Fruit fly (Drosophila melanogaster) whole organism, wandering third instar larva: ENCODE measurements around the gene Fum3.

ENCODE experiments used
- Abd-B ChIP-seq: fragments of >200 bp; optimal IDR thresholded peaks from 2 replicates; lab custom pipeline; 2017; ENCODE audit warnings: missing biosample characterization, missing genetic modification characterization
- CG32264 ChIP-seq: fragments of 200-800 bp; sonication (Bioruptor generic); optimal IDR thresholded peaks from 2 replicates; lab custom pipeline; 2016; ENCODE audit warnings: missing biosample characterization, missing genetic modification characterization
- CG9705 ChIP-seq: fragments of 200-800 bp; sonication (Bioruptor generic); optimal IDR thresholded peaks from 2 replicates; lab custom pipeline; 2018; ENCODE audit warnings: missing biosample characterization, mild to moderate bottlenecking, missing genetic modification characterization
- CrebA ChIP-seq: fragments of 200-800 bp; sonication (Bioruptor generic); optimal IDR thresholded peaks from 2 replicates; lab custom pipeline; 2016; ENCODE audit warnings: missing biosample characterization, mild to moderate bottlenecking, missing genetic modification characterization, borderline replicate concordance
- Dfd ChIP-seq: fragments of >200 bp; optimal IDR thresholded peaks from 2 replicates; lab custom pipeline; 2017; ENCODE audit warnings: missing biosample characterization, missing genetic modification characterization
- Dif ChIP-seq: fragments of 200-275, 200-300 bp; sonication (Bioruptor generic); optimal IDR thresholded peaks from 2 replicates; lab custom pipeline; 2018; ENCODE audit warnings: missing biosample characterization, missing genetic modification characterization; ENCODE audit not compliant: partially characterized antibody
- GATAd ChIP-seq: sonication (Bioruptor generic); optimal IDR thresholded peaks from 2 replicates; lab custom pipeline; 2016; ENCODE audit warnings: missing biosample characterization, missing genetic modification characterization
- HLH106 ChIP-seq: fragments of 200-800 bp; optimal IDR thresholded peaks from 3 replicates; lab custom pipeline; 2019; ENCODE audit warnings: missing biosample characterization, mild to moderate bottlenecking, missing genetic modification characterization, moderate library complexity
- Hr78 ChIP-seq: fragments of >200 bp; optimal IDR thresholded peaks from 2 replicates; lab custom pipeline; 2017; ENCODE audit warnings: missing biosample characterization, missing genetic modification characterization
- Hr83 ChIP-seq: fragments of 200-300 bp; sonication (Bioruptor generic); optimal IDR thresholded peaks from 2 replicates; lab custom pipeline; 2016; ENCODE audit warnings: missing biosample characterization, mild to moderate bottlenecking, missing genetic modification characterization, moderate library complexity; ENCODE audit not compliant: poor library complexity, severe bottlenecking
- Jra ChIP-seq: sonication (Bioruptor generic); optimal IDR thresholded peaks from 2 replicates; lab custom pipeline; 2016; ENCODE audit warnings: missing biosample characterization, missing genetic modification characterization
- Myc ChIP-seq: fragments of >200 bp; optimal IDR thresholded peaks from 2 replicates; lab custom pipeline; 2017
- OdsH ChIP-seq: fragments of 200-800 bp; sonication (Bioruptor generic); optimal IDR thresholded peaks from 2 replicates; lab custom pipeline; 2016; ENCODE audit warnings: missing biosample characterization, mild to moderate bottlenecking, missing genetic modification characterization
- Rel ChIP-seq, 2 experiments: fragments of 200-800 bp; sonication (Bioruptor generic) in 1 of 2; optimal IDR thresholded peaks; 2 replicates in 1 of 2; 3 replicates in 1 of 2; lab custom pipeline; 2016 to 2019; ENCODE audit warnings: mild to moderate bottlenecking in 2 of 2, missing biosample characterization in 2 of 2, missing genetic modification characterization in 2 of 2, moderate library complexity in 1 of 2
- Sp1 ChIP-seq: fragments of 200-800 bp; sonication (Bioruptor generic); optimal IDR thresholded peaks from 3 replicates; lab custom pipeline; 2019; ENCODE audit warnings: missing biosample characterization, mild to moderate bottlenecking, missing genetic modification characterization, moderate library complexity
- Vsx2 ChIP-seq: fragments of 200-300, 225-300 bp; sonication (Bioruptor generic); optimal IDR thresholded peaks from 2 replicates; lab custom pipeline; 2018; ENCODE audit warnings: missing biosample characterization, missing genetic modification characterization; ENCODE audit not compliant: partially characterized antibody
- br ChIP-seq: fragments of 200-800 bp; sonication (Bioruptor generic); optimal IDR thresholded peaks from 2 replicates; lab custom pipeline; 2016; ENCODE audit warnings: missing biosample characterization, missing genetic modification characterization
- brk ChIP-seq: fragments of 200-800 bp; sonication (Bioruptor generic); optimal IDR thresholded peaks from 2 replicates; lab custom pipeline; 2016; ENCODE audit warnings: missing biosample characterization, mild to moderate bottlenecking, missing genetic modification characterization
- dl ChIP-seq, 2 experiments: fragments of 175-275, 200-275 bp in 1 of 2; fragments of 200-275 bp in 1 of 2; sonication (Bioruptor generic); optimal IDR thresholded peaks; lab custom pipeline; 2018; ENCODE audit warnings: mild to moderate bottlenecking in 2 of 2, missing biosample characterization in 2 of 2, missing genetic modification characterization in 2 of 2, moderate library complexity in 2 of 2; ENCODE audit not compliant: partially characterized antibody in 2 of 2, insufficient read depth in 1 of 2
- dmrt93B ChIP-seq: fragments of 200-800 bp; sonication (Bioruptor generic); optimal IDR thresholded peaks from 2 replicates; lab custom pipeline; 2018; ENCODE audit warnings: missing biosample characterization, mild to moderate bottlenecking, missing genetic modification characterization
- dsf ChIP-seq: sonication (Bioruptor generic); optimal IDR thresholded peaks from 2 replicates; lab custom pipeline; 2016; ENCODE audit warnings: missing biosample characterization, missing genetic modification characterization, borderline replicate concordance
- ey ChIP-seq: fragments of 200-800 bp; sonication (Bioruptor generic); optimal IDR thresholded peaks from 2 replicates; lab custom pipeline; 2016; ENCODE audit warnings: missing biosample characterization, missing genetic modification characterization
- foxo ChIP-seq, 2 experiments: fragments of 200-800 bp; sonication (Bioruptor generic); optimal IDR thresholded peaks; 2 replicates in 1 of 2; 3 replicates in 1 of 2; lab custom pipeline; 2016 to 2017; ENCODE audit warnings: missing biosample characterization in 2 of 2, missing genetic modification characterization in 2 of 2
- fru ChIP-seq: fragments of 200-800 bp; sonication (Bioruptor generic); optimal IDR thresholded peaks from 3 replicates; lab custom pipeline; 2016; ENCODE audit warnings: missing biosample characterization, mild to moderate bottlenecking, missing genetic modification characterization
- h ChIP-seq: fragments of 200-800 bp; sonication (Bioruptor generic); optimal IDR thresholded peaks from 3 replicates; lab custom pipeline; 2016; ENCODE audit warnings: missing biosample characterization, mild to moderate bottlenecking, missing genetic modification characterization
- jim ChIP-seq: fragments of 175-275, 200-325 bp; sonication (Bioruptor generic); optimal IDR thresholded peaks from 2 replicates; lab custom pipeline; 2016; ENCODE audit warnings: missing biosample characterization, mild to moderate bottlenecking, missing genetic modification characterization
- lola ChIP-seq: fragments of >200 bp; optimal IDR thresholded peaks from 2 replicates; lab custom pipeline; 2017; ENCODE audit warnings: missing biosample characterization, missing genetic modification characterization
- pan ChIP-seq: fragments of >200 bp; optimal IDR thresholded peaks from 2 replicates; lab custom pipeline; 2017
- psq ChIP-seq: fragments of 200-800 bp; sonication (Bioruptor generic); optimal IDR thresholded peaks from 3 replicates; lab custom pipeline; 2017; ENCODE audit warnings: missing biosample characterization, mild to moderate bottlenecking, missing genetic modification characterization, moderate library complexity
- rgr ChIP-seq: fragments of 200-800 bp; sonication (Bioruptor generic); optimal IDR thresholded peaks from 3 replicates; lab custom pipeline; 2016; ENCODE audit warnings: missing biosample characterization, mild to moderate bottlenecking, missing genetic modification characterization
- sage ChIP-seq: fragments of 200-800 bp; sonication (Bioruptor generic); optimal IDR thresholded peaks from 2 replicates; lab custom pipeline; 2016; ENCODE audit warnings: missing biosample characterization, mild to moderate bottlenecking, missing genetic modification characterization
- sv ChIP-seq: fragments of 200-800 bp; sonication (Bioruptor generic); optimal IDR thresholded peaks from 3 replicates; lab custom pipeline; 2016; ENCODE audit warnings: missing biosample characterization, missing genetic modification characterization
- tai ChIP-seq: sonication (Bioruptor generic); optimal IDR thresholded peaks from 2 replicates; lab custom pipeline; 2016; ENCODE audit warnings: missing biosample characterization, missing genetic modification characterization
- woc ChIP-seq: sonication (Bioruptor generic); optimal IDR thresholded peaks from 2 replicates; lab custom pipeline; 2016; ENCODE audit warnings: missing biosample characterization, mild to moderate bottlenecking, missing genetic modification characterization

Fum3 gene

DNA sequence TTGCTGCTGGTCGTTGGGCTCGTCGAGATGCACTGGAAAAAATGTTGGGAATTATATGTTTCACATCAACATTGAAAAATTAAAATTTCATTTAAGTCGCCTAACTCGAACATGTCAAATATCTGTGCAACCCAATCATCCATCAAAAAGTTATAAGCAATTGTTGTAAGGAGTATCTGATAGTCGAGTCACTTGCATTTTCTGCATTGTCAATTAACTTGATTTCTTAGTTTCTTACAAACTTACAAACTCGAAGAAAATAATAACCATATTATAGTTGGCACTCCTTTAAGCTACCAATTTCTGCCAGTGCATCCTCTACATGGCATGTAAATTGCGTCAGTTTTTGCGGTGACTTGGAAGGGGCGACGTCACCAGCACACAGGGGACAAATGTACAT is 17.5 kb upstream of the Fum3 start:
- TF ChIP-seq CG32264 (no peak), dsf (GFP tag; lab: Kevin White, UChicago) (no peak), brk (GFP tag; lab: Kevin White, UChicago) (no peak), Hr78 (no peak), dmrt93B (GFP tag; lab: Kevin White, UChicago) (peak; percentile 11), h (GFP tag; lab: Kevin White, UChicago) (peak; percentile 45), OdsH (GFP tag; lab: Kevin White, UChicago) (peak; percentile 34), CrebA (GFP tag; lab: Kevin White, UChicago) (no peak), HLH106 (tag; lab: Kevin White, UChicago) (peak; percentile 54), Jra (GFP tag; lab: Kevin White, UChicago) (no peak), Sp1 (GFP tag; lab: Kevin White, UChicago) (peak; percentile 47), Vsx2 (GFP tag; lab: Kevin White, UChicago) (no peak), foxo (GFP tag; optimal IDR thresholded peaks at IDR 0.05; lab: Kevin White, UChicago) (peak in 1 of 2 experiments; percentile 54), Myc (lab: Kevin White, UChicago) (no peak), br (GFP tag; lab: Kevin White, UChicago) (peak; percentile 12), Hr83 (GFP tag; lab: Kevin White, UChicago) (no peak), woc (GFP tag; lab: Kevin White, UChicago) (peak; percentile 23), ey (GFP tag; lab: Kevin White, UChicago) (peak; percentile 44), rgr (no peak), psq (GFP tag; lab: Kevin White, UChicago) (peak; percentile 8), GATAd (GFP tag; lab: Kevin White, UChicago) (no peak), fru (GFP tag; lab: Kevin White, UChicago) (peak; percentile 52), CG9705 (GFP tag; lab: Kevin White, UChicago) (no peak), sv (GFP tag; lab: Kevin White, UChicago) (no peak)

dm6 chr3L:11480304-11480703 is 14.6 kb upstream of the Fum3 start:
- TF ChIP-seq dl (GFP tag; optimal IDR thresholded peaks at IDR 0.05; lab: Kevin White, UChicago; ENCODE audit: insufficient read depth in 1 of 2, partially characterized antibody in 2 of 2) (no peak), CG32264 (no peak), Dfd (GFP tag; lab: Kevin White, UChicago) (no peak), Abd-B (no peak), OdsH (GFP tag; lab: Kevin White, UChicago) (no peak), Hr78 (no peak), Rel (GFP tag; optimal IDR thresholded peaks at IDR 0.05; lab: Kevin White, UChicago) (no peak), Rel (tag; optimal IDR thresholded peaks at IDR 0.05; lab: Kevin White, UChicago) (no peak), pan (lab: Kevin White, UChicago) (no peak), Sp1 (GFP tag; lab: Kevin White, UChicago) (no peak), h (GFP tag; lab: Kevin White, UChicago) (no peak), Jra (GFP tag; lab: Kevin White, UChicago) (no peak), Dif (GFP tag; lab: Kevin White, UChicago) (no peak), Myc (lab: Kevin White, UChicago) (no peak), lola (GFP tag; lab: Kevin White, UChicago) (no peak), sv (GFP tag; lab: Kevin White, UChicago) (no peak), br (GFP tag; lab: Kevin White, UChicago) (no peak)

- no peak for TF ChIP-seq fru (GFP tag; lab: Kevin White, UChicago)
- TF ChIP-seq Vsx2 (GFP tag; lab: Kevin White, UChicago), result no peak
- no peak for TF ChIP-seq dsf (GFP tag; lab: Kevin White, UChicago)
- no peak for TF ChIP-seq lola (GFP tag; lab: Kevin White, UChicago)
Observed at dm6 chr3L:11474658-11475057, 9.0 kb upstream of the Fum3 start, which contains the start of gene Vha16-2. Gene Vha16-2 (plus strand): TSS chr3L:11474958.

dm6 chr3L:11472991-11473390 is 7.3 kb upstream of the Fum3 start, which contains the start of gene Vha16-3:
Gene Vha16-3 (plus strand): TSS chr3L:11473291.
- TF ChIP-seq tai (GFP tag; lab: Kevin White, UChicago) (no peak), rgr (no peak), dmrt93B (GFP tag; lab: Kevin White, UChicago) (no peak), Sp1 (GFP tag; lab: Kevin White, UChicago) (no peak), h (GFP tag; lab: Kevin White, UChicago) (no peak), br (GFP tag; lab: Kevin White, UChicago) (no peak), lola (GFP tag; lab: Kevin White, UChicago) (no peak), pan (lab: Kevin White, UChicago) (no peak), jim (GFP tag; lab: Kevin White, UChicago) (no peak), CG9705 (GFP tag; lab: Kevin White, UChicago) (no peak), psq (GFP tag; lab: Kevin White, UChicago) (no peak), sv (GFP tag; lab: Kevin White, UChicago) (no peak), Abd-B (no peak), OdsH (GFP tag; lab: Kevin White, UChicago) (no peak), Hr78 (no peak), sage (no peak), ey (GFP tag; lab: Kevin White, UChicago) (no peak), Hr83 (GFP tag; lab: Kevin White, UChicago) (no peak), Myc (lab: Kevin White, UChicago) (no peak), HLH106 (tag; lab: Kevin White, UChicago) (no peak)
